Fruit fly (Drosophila melanogaster) whole organism, wandering third instar larva: ENCODE data around the gene Cyfip.
A peak's percentile ranks its signal among the peaks of the same experiment; 100 is the strongest.

Source experiments
- Abd-B ChIP-seq: fragments of >200 bp; optimal IDR thresholded peaks from 2 replicates; lab custom pipeline; 2017; ENCODE audit warnings: missing biosample characterization, missing genetic modification characterization
- CG32264 ChIP-seq: fragments of 200-800 bp; sonication (Bioruptor generic); optimal IDR thresholded peaks from 2 replicates; lab custom pipeline; 2016; ENCODE audit warnings: missing biosample characterization, missing genetic modification characterization
- CG9705 ChIP-seq: fragments of 200-800 bp; sonication (Bioruptor generic); optimal IDR thresholded peaks from 2 replicates; lab custom pipeline; 2018; ENCODE audit warnings: missing biosample characterization, mild to moderate bottlenecking, missing genetic modification characterization
- Dfd ChIP-seq: fragments of >200 bp; optimal IDR thresholded peaks from 2 replicates; lab custom pipeline; 2017; ENCODE audit warnings: missing biosample characterization, missing genetic modification characterization
- GATAd ChIP-seq: sonication (Bioruptor generic); optimal IDR thresholded peaks from 2 replicates; lab custom pipeline; 2016; ENCODE audit warnings: missing biosample characterization, missing genetic modification characterization
- HLH106 ChIP-seq: fragments of 200-800 bp; optimal IDR thresholded peaks from 3 replicates; lab custom pipeline; 2019; ENCODE audit warnings: missing biosample characterization, mild to moderate bottlenecking, missing genetic modification characterization, moderate library complexity
- Hnf4 ChIP-seq: fragments of 200-800 bp; sonication (Bioruptor generic); optimal IDR thresholded peaks from 2 replicates; lab custom pipeline; 2016; ENCODE audit warnings: missing biosample characterization, mild to moderate bottlenecking, missing genetic modification characterization
- Hr78 ChIP-seq: fragments of >200 bp; optimal IDR thresholded peaks from 2 replicates; lab custom pipeline; 2017; ENCODE audit warnings: missing biosample characterization, missing genetic modification characterization
- Hr83 ChIP-seq: fragments of 200-300 bp; sonication (Bioruptor generic); optimal IDR thresholded peaks from 2 replicates; lab custom pipeline; 2016; ENCODE audit warnings: missing biosample characterization, mild to moderate bottlenecking, missing genetic modification characterization, moderate library complexity; ENCODE audit not compliant: poor library complexity, severe bottlenecking
- Jra ChIP-seq: sonication (Bioruptor generic); optimal IDR thresholded peaks from 2 replicates; lab custom pipeline; 2016; ENCODE audit warnings: missing biosample characterization, missing genetic modification characterization
- Mio ChIP-seq: sonication (Bioruptor generic); optimal IDR thresholded peaks from 2 replicates; lab custom pipeline; 2016; ENCODE audit warnings: missing biosample characterization, missing genetic modification characterization
- N ChIP-seq: fragments of >200 bp; optimal IDR thresholded peaks from 2 replicates; lab custom pipeline; 2018; ENCODE audit warnings: missing biosample characterization, missing external identifiers, missing genetic modification characterization
- OdsH ChIP-seq: fragments of 200-800 bp; sonication (Bioruptor generic); optimal IDR thresholded peaks from 2 replicates; lab custom pipeline; 2016; ENCODE audit warnings: missing biosample characterization, mild to moderate bottlenecking, missing genetic modification characterization
- Rel ChIP-seq, 2 experiments: fragments of 200-800 bp; sonication (Bioruptor generic) in 1 of 2; optimal IDR thresholded peaks; 2 replicates in 1 of 2; 3 replicates in 1 of 2; lab custom pipeline; 2016 to 2019; ENCODE audit warnings: mild to moderate bottlenecking in 2 of 2, missing biosample characterization in 2 of 2, missing genetic modification characterization in 2 of 2, moderate library complexity in 1 of 2
- Sp1 ChIP-seq: fragments of 200-800 bp; sonication (Bioruptor generic); optimal IDR thresholded peaks from 3 replicates; lab custom pipeline; 2019; ENCODE audit warnings: missing biosample characterization, mild to moderate bottlenecking, missing genetic modification characterization, moderate library complexity
- Vsx2 ChIP-seq: fragments of 200-300, 225-300 bp; sonication (Bioruptor generic); optimal IDR thresholded peaks from 2 replicates; lab custom pipeline; 2018; ENCODE audit warnings: missing biosample characterization, missing genetic modification characterization; ENCODE audit not compliant: partially characterized antibody
- br ChIP-seq: fragments of 200-800 bp; sonication (Bioruptor generic); optimal IDR thresholded peaks from 2 replicates; lab custom pipeline; 2016; ENCODE audit warnings: missing biosample characterization, missing genetic modification characterization
- dl ChIP-seq, 2 experiments: fragments of 175-275, 200-275 bp in 1 of 2; fragments of 200-275 bp in 1 of 2; sonication (Bioruptor generic); optimal IDR thresholded peaks; lab custom pipeline; 2018; ENCODE audit warnings: mild to moderate bottlenecking in 2 of 2, missing biosample characterization in 2 of 2, missing genetic modification characterization in 2 of 2, moderate library complexity in 2 of 2; ENCODE audit not compliant: partially characterized antibody in 2 of 2, insufficient read depth in 1 of 2
- dmrt93B ChIP-seq: fragments of 200-800 bp; sonication (Bioruptor generic); optimal IDR thresholded peaks from 2 replicates; lab custom pipeline; 2018; ENCODE audit warnings: missing biosample characterization, mild to moderate bottlenecking, missing genetic modification characterization
- ey ChIP-seq: fragments of 200-800 bp; sonication (Bioruptor generic); optimal IDR thresholded peaks from 2 replicates; lab custom pipeline; 2016; ENCODE audit warnings: missing biosample characterization, missing genetic modification characterization
- foxo ChIP-seq, 2 experiments: fragments of 200-800 bp; sonication (Bioruptor generic); optimal IDR thresholded peaks; 2 replicates in 1 of 2; 3 replicates in 1 of 2; lab custom pipeline; 2016 to 2017; ENCODE audit warnings: missing biosample characterization in 2 of 2, missing genetic modification characterization in 2 of 2
- fru ChIP-seq: fragments of 200-800 bp; sonication (Bioruptor generic); optimal IDR thresholded peaks from 3 replicates; lab custom pipeline; 2016; ENCODE audit warnings: missing biosample characterization, mild to moderate bottlenecking, missing genetic modification characterization
- h ChIP-seq: fragments of 200-800 bp; sonication (Bioruptor generic); optimal IDR thresholded peaks from 3 replicates; lab custom pipeline; 2016; ENCODE audit warnings: missing biosample characterization, mild to moderate bottlenecking, missing genetic modification characterization
- jim ChIP-seq: fragments of 175-275, 200-325 bp; sonication (Bioruptor generic); optimal IDR thresholded peaks from 2 replicates; lab custom pipeline; 2016; ENCODE audit warnings: missing biosample characterization, mild to moderate bottlenecking, missing genetic modification characterization
- lola ChIP-seq: fragments of >200 bp; optimal IDR thresholded peaks from 2 replicates; lab custom pipeline; 2017; ENCODE audit warnings: missing biosample characterization, missing genetic modification characterization
- psq ChIP-seq: fragments of 200-800 bp; sonication (Bioruptor generic); optimal IDR thresholded peaks from 3 replicates; lab custom pipeline; 2017; ENCODE audit warnings: missing biosample characterization, mild to moderate bottlenecking, missing genetic modification characterization, moderate library complexity
- rgr ChIP-seq: fragments of 200-800 bp; sonication (Bioruptor generic); optimal IDR thresholded peaks from 3 replicates; lab custom pipeline; 2016; ENCODE audit warnings: missing biosample characterization, mild to moderate bottlenecking, missing genetic modification characterization
- sage ChIP-seq: fragments of 200-800 bp; sonication (Bioruptor generic); optimal IDR thresholded peaks from 2 replicates; lab custom pipeline; 2016; ENCODE audit warnings: missing biosample characterization, mild to moderate bottlenecking, missing genetic modification characterization
- sv ChIP-seq: fragments of 200-800 bp; sonication (Bioruptor generic); optimal IDR thresholded peaks from 3 replicates; lab custom pipeline; 2016; ENCODE audit warnings: missing biosample characterization, missing genetic modification characterization
- usp ChIP-seq: fragments of >200 bp; optimal IDR thresholded peaks from 2 replicates; lab custom pipeline; 2017; ENCODE audit warnings: missing biosample characterization, missing genetic modification characterization
- woc ChIP-seq: sonication (Bioruptor generic); optimal IDR thresholded peaks from 2 replicates; lab custom pipeline; 2016; ENCODE audit warnings: missing biosample characterization, mild to moderate bottlenecking, missing genetic modification characterization

The Cyfip gene

dm6 chr3R:15354019-15354418 is 21.0 kb downstream of the Cyfip start:
- TF ChIP-seq lola (no peak), jim (no peak)

DNA sequence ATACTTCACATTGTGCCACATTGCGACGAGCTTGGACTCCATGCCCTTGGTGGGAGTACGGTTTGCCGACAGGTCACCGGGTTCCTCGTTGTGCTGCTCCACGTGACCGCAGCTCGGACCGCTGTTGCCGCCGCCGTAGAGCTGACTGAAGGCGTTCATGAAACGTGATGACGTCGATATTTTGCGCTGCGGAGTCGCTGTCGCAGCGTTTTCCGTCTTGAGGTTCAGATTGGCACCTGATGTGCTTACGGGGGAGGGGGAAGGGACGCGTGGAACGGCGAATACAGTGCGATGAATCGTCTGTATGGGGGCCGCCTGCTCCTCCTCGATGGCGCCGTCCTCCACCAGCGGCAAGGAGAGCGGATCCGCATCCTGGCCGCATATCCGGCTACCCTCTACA is 23.1 kb downstream of the Cyfip start:
- no peak for TF ChIP-seq Abd-B (GFP tag; lab: Kevin White, UChicago)
- TF ChIP-seq Vsx2, result no peak
- no peak for TF ChIP-seq Dfd
- TF ChIP-seq foxo (GFP tag; optimal IDR thresholded peaks at IDR 0.05; lab: Kevin White, UChicago), result no peak
- no peak for TF ChIP-seq sage
- no peak for TF ChIP-seq N (GFP tag; lab: Kevin White, UChicago)
- no peak for TF ChIP-seq h (GFP tag; lab: Kevin White, UChicago)

dm6 chr3R:15356645-15357431 is 23.8 kb downstream of the Cyfip start, which contains the start of the genes Atg4b and Hibch:
TSS of gene Atg4b (minus strand) at chr3R:15356924.
TSS of gene Hibch (plus strand) at chr3R:15357229.
- TF ChIP-seq sv (GFP tag; lab: Kevin White, UChicago), result peak; percentile 26
- TF ChIP-seq jim, result no peak
- peak; percentile 93 for TF ChIP-seq HLH106
- TF ChIP-seq rgr (GFP tag; lab: Kevin White, UChicago), result peak; percentile 80
- TF ChIP-seq CG9705 (GFP tag; lab: Kevin White, UChicago), result peak; percentile 82
- no peak for TF ChIP-seq GATAd (GFP tag; lab: Kevin White, UChicago)
- peak; percentile 75 for TF ChIP-seq OdsH (GFP tag; lab: Kevin White, UChicago)
- TF ChIP-seq Sp1, result peak; percentile 84
- peak; percentile 57 for TF ChIP-seq br (GFP tag; lab: Kevin White, UChicago)
- no peak for TF ChIP-seq Rel (GFP tag; optimal IDR thresholded peaks at IDR 0.05; lab: Kevin White, UChicago)
- TF ChIP-seq Rel (tag; optimal IDR thresholded peaks at IDR 0.05; lab: Kevin White, UChicago), result peak; percentile 84
- peak; percentile 89 for TF ChIP-seq fru (GFP tag; lab: Kevin White, UChicago)
- peak; percentile 73 for TF ChIP-seq psq (GFP tag; lab: Kevin White, UChicago)
- peak; percentile 76 for TF ChIP-seq h (GFP tag; lab: Kevin White, UChicago)
- no peak for TF ChIP-seq woc (GFP tag; lab: Kevin White, UChicago)
- TF ChIP-seq CG32264 (GFP tag; lab: Kevin White, UChicago), result no peak
- peak in 1 of 2 experiments; percentile 83 for TF ChIP-seq foxo (GFP tag; optimal IDR thresholded peaks at IDR 0.05; lab: Kevin White, UChicago)
- peak; percentile 56 for TF ChIP-seq ey (GFP tag; lab: Kevin White, UChicago)
- TF ChIP-seq lola, result no peak

- no peak for TF ChIP-seq psq (GFP tag; lab: Kevin White, UChicago)
- TF ChIP-seq, all 38 proteins: peak for 0
These were observed 28.4 kb downstream of the Cyfip start, which contains the start of the genes Cog2 and Trax for dm6 chr3R:15361490-15361889. TSS of gene Cog2 (minus strand) at chr3R:15361657. TSS of gene Trax (plus strand) at chr3R:15361692.

- TF ChIP-seq Hr83 (GFP tag; lab: Kevin White, UChicago), result peak; percentile 23
- TF ChIP-seq Hr78 (GFP tag; lab: Kevin White, UChicago), result no peak
- TF ChIP-seq dmrt93B (GFP tag; lab: Kevin White, UChicago), result no peak
- no peak for TF ChIP-seq ey (GFP tag; lab: Kevin White, UChicago)
- peak; percentile 22 for TF ChIP-seq lola
- TF ChIP-seq CG32264 (GFP tag; lab: Kevin White, UChicago), result no peak
- TF ChIP-seq Vsx2, result no peak
- TF ChIP-seq rgr (GFP tag; lab: Kevin White, UChicago), result peak; percentile 36
- TF ChIP-seq usp (GFP tag; lab: Kevin White, UChicago), result no peak
These were observed 30.5 kb downstream of the Cyfip start, which contains the start of gene CG6171 for dm6 chr3R:15363608-15364007. TSS of gene CG6171 (minus strand) at chr3R:15363857.

DNA sequence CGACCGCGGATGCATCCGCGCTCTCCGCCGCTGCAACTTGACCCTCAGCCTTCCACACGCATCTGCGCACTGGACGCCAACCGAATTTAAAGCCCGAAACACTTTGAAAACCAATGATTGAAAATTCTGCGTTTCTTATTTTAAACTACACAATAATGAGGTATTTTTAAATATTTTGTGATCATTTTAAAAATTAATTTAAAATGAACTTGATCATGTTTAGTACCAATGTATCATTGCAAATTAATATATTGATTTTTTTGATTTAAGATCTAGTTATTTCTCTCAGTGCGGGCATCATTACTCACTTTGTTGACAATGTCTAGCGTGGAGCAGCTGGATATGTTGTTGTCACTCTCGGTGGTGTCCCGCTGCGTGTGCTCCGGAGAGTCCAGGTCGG is 33.8 kb downstream of the Cyfip start:
- TF ChIP-seq Jra, result no peak
- TF ChIP-seq Hnf4 (GFP tag; lab: Kevin White, UChicago), result no peak
- no peak for TF ChIP-seq sv (GFP tag; lab: Kevin White, UChicago)
- TF ChIP-seq HLH106, result peak; percentile 48
- TF ChIP-seq Sp1, result peak; percentile 44
- TF ChIP-seq lola, result no peak
- no peak for TF ChIP-seq CG32264 (GFP tag; lab: Kevin White, UChicago)
- TF ChIP-seq CG9705 (GFP tag; lab: Kevin White, UChicago), result no peak
- TF ChIP-seq ey (GFP tag; lab: Kevin White, UChicago), result peak; percentile 31
- no peak for TF ChIP-seq dl (GFP tag; optimal IDR thresholded peaks at IDR 0.05; lab: Kevin White, UChicago; ENCODE audit: insufficient read depth in 1 of 2, partially characterized antibody in 2 of 2)
- TF ChIP-seq Mio (GFP tag; lab: Kevin White, UChicago), result no peak
- no peak for TF ChIP-seq N (GFP tag; lab: Kevin White, UChicago)
- no peak for TF ChIP-seq sage
- peak in 1 of 2 experiments; percentile 63 for TF ChIP-seq foxo (GFP tag; optimal IDR thresholded peaks at IDR 0.05; lab: Kevin White, UChicago)
- peak; percentile 28 for TF ChIP-seq rgr (GFP tag; lab: Kevin White, UChicago)
- TF ChIP-seq br (GFP tag; lab: Kevin White, UChicago), result no peak
- TF ChIP-seq OdsH (GFP tag; lab: Kevin White, UChicago), result peak; percentile 8
